Worm (Caenorhabditis elegans): ENCODE measurements around the gene T07F10.3.

- TF ChIP-seq ama-1 (optimal IDR thresholded peaks at IDR 0.05) (no peak), flt-1 (GFP tag; IDR thresholded peaks at IDR 0.05) (no peak), sea-1 (GFP tag; conservative IDR thresholded peaks at IDR 0.05) (no peak), aly-1 (tag; optimal IDR thresholded peaks at IDR 0.05) (no peak), tbx-37 (GFP tag; conservative IDR thresholded peaks at IDR 0.05) (no peak), pes-1 (GFP tag; IDR thresholded peaks at IDR 0.05) (no peak)
Observed at ce11 chrV:12879349-12879748, 9.5 kb upstream of the T07F10.3 start.
